Fruit fly (Drosophila melanogaster): ENCODE data around the gene btn.

The btn gene

dm6 chr3R:22547585-22548022 is 38.8 kb downstream of the btn start, which contains the start of gene AdipoR (continued):
- TF ChIP-seq Dfd (GFP tag; optimal IDR thresholded peaks at IDR 0.05) (no peak), Hmx (GFP tag; optimal IDR thresholded peaks at IDR 0.05) (no peak), Trl (optimal IDR thresholded peaks at IDR 0.05) (no peak), Trl (GFP tag; optimal IDR thresholded peaks at IDR 0.05) (peak; percentile 11), CG2889 (GFP tag; IDR thresholded peaks at IDR 0.05) (no peak), Mad (GFP tag; optimal IDR thresholded peaks at IDR 0.05) (no peak), Fer1 (GFP tag; optimal IDR thresholded peaks at IDR 0.05) (peak; percentile 39), ash1 (GFP tag; optimal IDR thresholded peaks at IDR 0.05) (no peak), Fer3 (tag; optimal IDR thresholded peaks at IDR 0.05) (no peak), p53 (GFP tag; optimal IDR thresholded peaks at IDR 0.05) (peak; percentile 65), CG12942 (GFP tag; optimal IDR thresholded peaks at IDR 0.05) (no peak), CG10543 (GFP tag; optimal IDR thresholded peaks at IDR 0.05) (peak; percentile 25), mam (GFP tag; optimal IDR thresholded peaks at IDR 0.05) (no peak), lov (optimal IDR thresholded peaks at IDR 0.05) (no peak), lov (GFP tag; IDR thresholded peaks at IDR 0.05) (no peak), Aef1 (GFP tag; IDR thresholded peaks at IDR 0.05) (no peak), CG7372 (GFP tag; IDR thresholded peaks at IDR 0.05) (no peak), CG12236 (GFP tag; optimal IDR thresholded peaks at IDR 0.05) (no peak), tup (GFP tag; optimal IDR thresholded peaks at IDR 0.05) (no peak), CG14710 (tag; optimal IDR thresholded peaks at IDR 0.05) (peak; percentile 80), Poxn (GFP tag; IDR thresholded peaks at IDR 0.05) (no peak), Ssrp (tag; optimal IDR thresholded peaks at IDR 0.05) (no peak), NK7.1 (GFP tag; optimal IDR thresholded peaks at IDR 0.05) (no peak), ems (GFP tag; optimal IDR thresholded peaks at IDR 0.05) (no peak), emc (GFP tag; optimal IDR thresholded peaks at IDR 0.05) (no peak), tin (GFP tag; optimal IDR thresholded peaks at IDR 0.05) (no peak), CG9797 (GFP tag; optimal IDR thresholded peaks at IDR 0.05) (peak; percentile 97), Camta (GFP tag; optimal IDR thresholded peaks at IDR 0.05) (no peak), CG2116 (GFP tag; optimal IDR thresholded peaks at IDR 0.05) (peak; percentile 47), CG2199 (GFP tag; IDR thresholded peaks at IDR 0.05) (0 out of 3 replicates have a peak, but pooled peaks have one; percentile 27), CG8944 (GFP tag; optimal IDR thresholded peaks at IDR 0.05) (no peak), CG12769 (tag; optimal IDR thresholded peaks at IDR 0.05) (peak; percentile 55), chinmo (GFP tag; IDR thresholded peaks at IDR 0.05; ENCODE audit: partially characterized antibody) (peak; percentile 54; the same call in 1 of the 4 replicates), eve (GFP tag; optimal IDR thresholded peaks at IDR 0.05) (no peak), bcd (GFP tag; optimal IDR thresholded peaks at IDR 0.05) (peak; percentile 34), bsh (GFP tag; optimal IDR thresholded peaks at IDR 0.05) (no peak), knrl (GFP tag; IDR thresholded peaks at IDR 0.05; ENCODE audit: partially characterized antibody) (peak; percentile 55), HLH54F (GFP tag; optimal IDR thresholded peaks at IDR 0.05) (peak; percentile 19), CG11093 (GFP tag; IDR thresholded peaks at IDR 0.05) (no peak), D19A (tag; optimal IDR thresholded peaks at IDR 0.05) (peak; percentile 5), CG14050 (GFP tag; IDR thresholded peaks at IDR 0.05) (no peak), phol (tag; optimal IDR thresholded peaks at IDR 0.05) (peak; percentile 69), Antp (GFP tag; optimal IDR thresholded peaks at IDR 0.05) (no peak), Xrp1 (GFP tag; IDR thresholded peaks at IDR 0.05) (peak; percentile 23; the same call in 1 of the 2 replicates), CG6689 (GFP tag; IDR thresholded peaks at IDR 0.05) (no peak), CG17829 (tag; optimal IDR thresholded peaks at IDR 0.05) (peak; percentile 57), Adf1 (GFP tag; IDR thresholded peaks at IDR 0.05) (peak; percentile 34; the same call in 1 of the 2 replicates), Sin3A (optimal IDR thresholded peaks at IDR 0.05) (peak; percentile 65), CG8478 (optimal IDR thresholded peaks at IDR 0.05) (no peak), HLH3B (GFP tag; IDR thresholded peaks at IDR 0.05) (no peak), sens (GFP tag) (peak; percentile 79), bab2 (GFP tag; optimal IDR thresholded peaks at IDR 0.05) (peak; percentile 16), jumu (GFP tag; optimal IDR thresholded peaks at IDR 0.05) (no peak), Max (GFP tag; optimal IDR thresholded peaks at IDR 0.05) (no peak)

Data from whole organism, embryonic.